Worm (Caenorhabditis elegans) whole organism, L2 larva: ENCODE measurements around the gene F52D10.4.
A peak's percentile ranks its signal among the peaks of the same experiment; 100 is the strongest.

Source experiments
- C34F6.9 ChIP-seq: fragments of 150-350 bp; optimal IDR thresholded peaks from 2 replicates; lab custom pipeline; 2014; ENCODE audit warnings: missing biosample characterization, missing genetic modification characterization
- F13H6.1 ChIP-seq: sonication (generic microtip); optimal IDR thresholded peaks from 2 replicates; lab custom pipeline; 2016; ENCODE audit warnings: missing genetic modification characterization, missing compliant biosample characterization
- Y55F3AM.14 ChIP-seq: fragments of 200-800 bp; sonication (Bioruptor generic); optimal IDR thresholded peaks from 2 replicates; lab custom pipeline; 2018; ENCODE audit warnings: mild to moderate bottlenecking, missing genetic modification characterization, missing compliant biosample characterization
- ZK546.5 ChIP-seq: sonication (generic microtip); optimal IDR thresholded peaks from 2 replicates; lab custom pipeline; 2017; ENCODE audit warnings: missing biosample characterization, missing genetic modification characterization
- aly-2 ChIP-seq: fragments of 150-350 bp; optimal IDR thresholded peaks from 2 replicates; lab custom pipeline; 2014; ENCODE audit warnings: missing biosample characterization, missing genetic modification characterization
- ama-1 ChIP-seq: fragments of 150-350 bp; optimal IDR thresholded peaks from 2 replicates; lab custom pipeline; 2018; ENCODE audit warnings: inconsistent platforms
- blmp-1 ChIP-seq: sonication (generic microtip); optimal IDR thresholded peaks from 2 replicates; lab custom pipeline; 2017; ENCODE audit warnings: missing genetic modification characterization, mild to moderate bottlenecking, missing compliant biosample characterization, antibody characterized with exemption, moderate library complexity; ENCODE audit not compliant: insufficient read depth
- ceh-16 ChIP-seq: fragments of 150-350 bp; optimal IDR thresholded peaks from 2 replicates; lab custom pipeline; 2014; ENCODE audit warnings: missing biosample characterization, missing genetic modification characterization
- ceh-82 ChIP-seq: fragments of 150-350 bp; optimal IDR thresholded peaks from 2 replicates; lab custom pipeline; 2014; ENCODE audit warnings: missing biosample characterization, missing genetic modification characterization
- crh-2 ChIP-seq: sonication (generic microtip); optimal IDR thresholded peaks from 2 replicates; lab custom pipeline; 2017; ENCODE audit warnings: missing biosample characterization, missing genetic modification characterization
- dmd-4 ChIP-seq: sonication (generic microtip); optimal IDR thresholded peaks from 2 replicates; lab custom pipeline; 2017; ENCODE audit warnings: missing biosample characterization, missing genetic modification characterization
- egl-27 ChIP-seq: sonication (generic microtip); optimal IDR thresholded peaks from 3 replicates; lab custom pipeline; 2017; ENCODE audit warnings: missing biosample characterization, missing genetic modification reagents, missing genetic modification characterization
- elt-1 ChIP-seq: fragments of 150-350 bp; optimal IDR thresholded peaks from 2 replicates; lab custom pipeline; 2014; ENCODE audit warnings: missing biosample characterization, missing genetic modification characterization
- elt-3 ChIP-seq: sonication (generic microtip); optimal IDR thresholded peaks from 2 replicates; lab custom pipeline; 2017; ENCODE audit warnings: missing biosample characterization, missing genetic modification characterization
- fos-1 ChIP-seq: fragments of 150-350 bp; optimal IDR thresholded peaks from 2 replicates; lab custom pipeline; 2014; ENCODE audit warnings: missing biosample characterization, missing genetic modification characterization
- gmeb-1 ChIP-seq: fragments of 150-350 bp; optimal IDR thresholded peaks from 2 replicates; lab custom pipeline; 2014; ENCODE audit warnings: missing biosample characterization, missing genetic modification characterization
- lin-11 ChIP-seq: fragments of 150-350 bp; sonication (generic microtip); optimal IDR thresholded peaks from 2 replicates; lab custom pipeline; 2014; ENCODE audit warnings: missing biosample characterization, missing genetic modification characterization, inconsistent platforms, mixed read lengths
- lin-13 ChIP-seq: fragments of 150-350 bp; optimal IDR thresholded peaks from 2 replicates; lab custom pipeline; 2014; ENCODE audit warnings: missing biosample characterization, missing genetic modification reagents, missing genetic modification characterization
- lsy-2 ChIP-seq, 2 experiments: fragments of 150-350 bp in 1 of 2; sonication (generic microtip) in 1 of 2; optimal IDR thresholded peaks; 2 replicates each; lab custom pipeline; 2014 to 2017; ENCODE audit warnings: missing biosample characterization in 2 of 2, missing genetic modification characterization in 2 of 2
- mab-5 ChIP-seq: fragments of 150-350 bp; optimal IDR thresholded peaks from 2 replicates; lab custom pipeline; 2014; ENCODE audit warnings: missing biosample characterization, missing genetic modification characterization
- mdl-1 ChIP-seq, 2 experiments: fragments of 150-350 bp in 1 of 2; sonication (generic microtip) in 1 of 2; optimal IDR thresholded peaks; 2 replicates each; lab custom pipeline; 2017; ENCODE audit warnings: missing biosample characterization in 2 of 2, missing genetic modification characterization in 2 of 2
- nhr-11 ChIP-seq: fragments of 150-350 bp; optimal IDR thresholded peaks from 2 replicates; lab custom pipeline; 2014; ENCODE audit warnings: missing biosample characterization, missing genetic modification characterization
- nhr-12 ChIP-seq: fragments of 150-350 bp; optimal IDR thresholded peaks from 2 replicates; lab custom pipeline; 2014; ENCODE audit warnings: missing biosample characterization, missing genetic modification characterization
- nhr-129 ChIP-seq: fragments of 150-350 bp; optimal IDR thresholded peaks from 2 replicates; lab custom pipeline; 2014; ENCODE audit warnings: missing biosample characterization, missing genetic modification characterization
- nhr-21 ChIP-seq: fragments of 150-350 bp; optimal IDR thresholded peaks from 2 replicates; lab custom pipeline; 2014; ENCODE audit warnings: missing biosample characterization, missing genetic modification characterization
- nhr-23 ChIP-seq: fragments of 150-350 bp; optimal IDR thresholded peaks from 2 replicates; lab custom pipeline; 2014; ENCODE audit warnings: missing biosample characterization, missing genetic modification reagents, missing genetic modification characterization
- nhr-237 ChIP-seq: fragments of 150-350 bp; optimal IDR thresholded peaks from 2 replicates; lab custom pipeline; 2014; ENCODE audit warnings: missing biosample characterization, missing genetic modification characterization
- nhr-25 ChIP-seq: fragments of 150-350 bp; sonication (generic microtip); optimal IDR thresholded peaks from 3 replicates; lab custom pipeline; 2014; ENCODE audit warnings: missing biosample characterization, missing genetic modification characterization
- nhr-6 ChIP-seq: fragments of 150-350 bp; optimal IDR thresholded peaks from 2 replicates; lab custom pipeline; 2014; ENCODE audit warnings: missing biosample characterization, missing genetic modification characterization
- nhr-77 ChIP-seq: fragments of 150-350 bp; optimal IDR thresholded peaks from 2 replicates; lab custom pipeline; 2014; ENCODE audit warnings: missing biosample characterization, missing genetic modification characterization
- peb-1 ChIP-seq: fragments of 150-350 bp; optimal IDR thresholded peaks from 2 replicates; lab custom pipeline; 2014; ENCODE audit warnings: missing biosample characterization, missing genetic modification characterization
- sem-4 ChIP-seq: fragments of 150-350 bp; optimal IDR thresholded peaks from 2 replicates; lab custom pipeline; 2014; ENCODE audit warnings: missing biosample characterization, missing genetic modification reagents, missing genetic modification characterization
- sma-3 ChIP-seq: sonication (generic microtip); optimal IDR thresholded peaks from 2 replicates; lab custom pipeline; 2016; ENCODE audit warnings: missing genetic modification reagents, missing genetic modification characterization, missing compliant biosample characterization
- sma-9 ChIP-seq, 2 experiments: fragments of 150-350 bp in 1 of 2; sonication (generic microtip) in 1 of 2; optimal IDR thresholded peaks; 2 replicates each; lab custom pipeline; 2014 to 2016; ENCODE audit warnings: missing genetic modification characterization in 2 of 2, mild to moderate bottlenecking in 1 of 2, missing biosample characterization in 1 of 2, missing compliant biosample characterization in 1 of 2, missing genetic modification reagents in 1 of 2, moderate library complexity in 1 of 2
- snpc-4 ChIP-seq: fragments of 150-350 bp; optimal IDR thresholded peaks from 2 replicates; lab custom pipeline; 2014; ENCODE audit warnings: missing biosample characterization, missing genetic modification characterization
- unc-39 ChIP-seq: fragments of 150-350 bp; optimal IDR thresholded peaks from 2 replicates; lab custom pipeline; 2014; ENCODE audit warnings: missing biosample characterization, missing genetic modification characterization
- zag-1 ChIP-seq: fragments of 150-350 bp; optimal IDR thresholded peaks from 2 replicates; lab custom pipeline; 2014; ENCODE audit warnings: missing biosample characterization, missing genetic modification characterization
- ztf-1 ChIP-seq: fragments of 200-800 bp; sonication (Bioruptor generic); conservative IDR thresholded peaks from 2 replicates; pipeline ENCODE4 v1.3.6; 2022; ENCODE audit warnings: missing genetic modification characterization, missing compliant biosample characterization
- ztf-4 ChIP-seq: fragments of 150-350 bp; optimal IDR thresholded peaks from 2 replicates; lab custom pipeline; 2014; ENCODE audit warnings: missing biosample characterization, missing genetic modification characterization

The F52D10.4 gene

DNA sequence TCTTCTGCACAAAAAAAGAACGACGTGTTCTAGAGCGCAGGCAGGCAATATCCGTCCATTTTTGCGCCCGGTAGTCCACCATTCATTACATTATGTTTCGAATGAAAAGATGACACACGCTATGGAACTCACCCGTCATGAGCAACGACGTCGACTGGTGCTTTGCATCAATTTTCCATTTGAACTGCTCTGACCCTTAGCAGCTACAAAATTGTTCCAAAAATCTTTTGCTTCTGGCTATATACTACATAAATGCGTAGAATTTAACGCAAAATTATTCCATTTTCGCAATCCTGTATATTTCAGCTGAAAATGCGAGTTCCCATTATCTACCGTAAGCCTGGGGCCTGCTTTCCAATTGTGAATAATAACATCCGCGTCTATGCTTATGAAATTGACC is 41.1 kb downstream of the F52D10.4 start, which contains the start of gene T04F8.3:
TSS of gene T04F8.3 (plus strand) at position 301 of the 400 bp plus-strand sequence.
- TF ChIP-seq snpc-4 (tag; lab: Kevin White, UChicago) (no peak), aly-2 (tag; lab: Kevin White, UChicago) (no peak), sma-9 (GFP tag; optimal IDR thresholded peaks at IDR 0.05; lab: Kevin White, UChicago) (no peak), sma-9 (tag; optimal IDR thresholded peaks at IDR 0.05; lab: Kevin White, UChicago) (no peak), elt-1 (tag; lab: Kevin White, UChicago) (no peak), nhr-25 (tag; lab: Kevin White, UChicago) (no peak), peb-1 (tag; lab: Kevin White, UChicago) (no peak), elt-3 (no peak), zag-1 (no peak), blmp-1 (tag; lab: Kevin White, UChicago) (no peak), nhr-6 (no peak), nhr-77 (no peak), F13H6.1 (tag; lab: Kevin White, UChicago) (no peak), mdl-1 (tag; optimal IDR thresholded peaks at IDR 0.05; lab: Kevin White, UChicago) (no peak), nhr-237 (tag; lab: Kevin White, UChicago) (no peak), sma-3 (GFP tag; lab: Kevin White, UChicago) (no peak), Y55F3AM.14 (no peak), lin-11 (tag; lab: Kevin White, UChicago) (no peak)

DNA sequence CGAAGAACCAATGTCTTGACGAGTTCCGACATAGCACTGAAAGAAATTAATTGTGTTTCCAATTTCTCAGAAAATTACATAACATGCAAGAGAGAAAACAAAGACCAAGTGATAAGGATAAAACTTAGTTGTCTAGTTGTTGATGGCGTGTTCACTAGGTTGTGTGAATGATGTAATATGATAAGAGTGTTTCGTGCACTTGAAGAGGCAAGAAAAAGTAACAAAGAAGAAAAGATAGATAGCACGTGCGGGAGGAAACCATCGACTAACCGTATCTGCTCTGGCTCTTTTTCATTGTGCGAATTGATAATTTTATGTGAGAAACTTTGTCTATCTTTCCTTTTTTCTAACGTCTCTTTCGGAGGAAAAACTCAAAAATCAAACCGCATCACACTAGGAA is 44.4 kb downstream of the F52D10.4 start, which contains the start of gene sfxn-1.5:
TSS of gene sfxn-1.5 (minus strand) at position 36 of the 400 bp plus-strand sequence.
- TF ChIP-seq sma-9 (GFP tag; optimal IDR thresholded peaks at IDR 0.05; lab: Kevin White, UChicago) (peak; percentile 94), sma-9 (tag; optimal IDR thresholded peaks at IDR 0.05; lab: Kevin White, UChicago) (no peak), sem-4 (tag; lab: Kevin White, UChicago) (no peak), crh-2 (tag; lab: Kevin White, UChicago) (peak; percentile 79), lin-13 (GFP tag; lab: Kevin White, UChicago) (peak; percentile 21), gmeb-1 (peak; percentile 25), egl-27 (tag; lab: Kevin White, UChicago) (peak; percentile 1), fos-1 (tag; lab: Kevin White, UChicago) (peak; percentile 95), mdl-1 (tag; optimal IDR thresholded peaks at IDR 0.05; lab: Kevin White, UChicago) (peak in 1 of 2 experiments; percentile 77), nhr-129 (tag; lab: Kevin White, UChicago) (peak; percentile 95), F13H6.1 (tag; lab: Kevin White, UChicago) (peak; percentile 67), lin-11 (tag; lab: Kevin White, UChicago) (no peak), sma-3 (GFP tag; lab: Kevin White, UChicago) (peak; percentile 44), nhr-21 (no peak), ztf-4 (tag; lab: Kevin White, UChicago) (no peak)

DNA sequence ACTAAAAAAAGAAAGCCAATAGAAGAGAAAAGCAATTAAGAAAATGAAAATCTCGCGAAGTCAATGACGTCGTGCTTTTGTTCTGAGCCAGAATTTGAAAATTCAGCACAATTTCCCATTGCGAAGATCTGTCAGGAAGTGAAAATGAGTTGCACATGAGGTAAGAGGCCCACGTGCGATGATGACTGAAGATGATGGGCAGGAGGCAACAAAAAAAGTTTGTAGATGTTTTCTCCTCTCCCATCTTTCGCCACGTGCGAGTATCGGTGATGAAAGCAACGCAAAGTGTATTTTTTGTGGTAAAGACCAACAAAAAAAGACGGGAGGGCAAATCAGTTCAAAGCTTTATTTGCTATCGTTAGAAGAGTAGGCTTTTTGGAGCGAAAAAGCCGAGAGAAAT is 44.8 kb downstream of the F52D10.4 start:
- TF ChIP-seq nhr-129 (tag; lab: Kevin White, UChicago) (peak; percentile 32), lin-13 (GFP tag; lab: Kevin White, UChicago) (no peak), C34F6.9 (tag; lab: Kevin White, UChicago) (peak; percentile 23)

DNA sequence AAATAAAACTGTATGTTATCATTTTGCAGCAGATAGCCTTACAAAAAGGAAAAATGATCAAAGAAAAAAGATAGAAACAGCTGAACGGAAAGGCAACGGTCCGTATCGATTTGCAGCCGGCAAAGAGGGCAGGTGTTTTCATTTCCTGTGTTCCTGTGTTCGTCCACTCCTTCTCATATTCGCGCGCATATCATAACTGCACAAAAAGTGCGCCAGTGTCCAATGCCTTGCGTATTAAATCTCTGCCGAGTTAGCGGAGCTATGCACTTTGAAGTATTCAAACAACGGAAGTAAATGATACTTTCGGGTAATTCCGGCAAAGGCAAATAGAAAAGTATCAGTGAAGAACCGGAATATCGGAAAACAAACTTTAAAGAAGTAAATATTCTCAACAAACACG is 45.3 kb downstream of the F52D10.4 start:
- TF ChIP-seq nhr-12 (tag; lab: Kevin White, UChicago): no peak
- TF ChIP-seq sma-9 (GFP tag; optimal IDR thresholded peaks at IDR 0.05; lab: Kevin White, UChicago): peak; percentile 12
- no peak for TF ChIP-seq sma-9 (tag; optimal IDR thresholded peaks at IDR 0.05; lab: Kevin White, UChicago)

DNA sequence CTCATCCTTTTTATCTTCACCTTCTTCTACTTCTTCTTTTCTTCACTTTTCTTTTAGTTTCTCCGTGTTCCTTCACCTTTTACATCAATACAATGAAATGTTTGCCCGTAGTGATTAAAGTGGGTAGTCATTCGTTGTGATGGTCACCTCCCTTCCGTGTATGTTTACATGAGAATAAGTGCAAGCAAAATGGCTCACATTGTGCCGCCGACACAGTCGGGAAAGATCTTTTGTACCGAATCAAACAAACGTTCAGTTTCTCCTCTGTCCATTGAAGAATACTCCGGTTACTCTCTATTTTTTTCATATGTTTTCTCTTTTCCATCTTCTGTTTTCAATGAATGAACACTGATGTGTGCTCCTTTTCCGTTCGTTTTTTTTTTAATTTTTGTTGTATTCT is 46.9 kb downstream of the F52D10.4 start:
- TF ChIP-seq lsy-2 (tag; optimal IDR thresholded peaks at IDR 0.05; lab: Kevin White, UChicago): no peak
- TF ChIP-seq dmd-4 (tag; lab: Kevin White, UChicago): no peak
- TF ChIP-seq mab-5 (tag; lab: Kevin White, UChicago): no peak
- no peak for TF ChIP-seq mdl-1 (tag; optimal IDR thresholded peaks at IDR 0.05; lab: Kevin White, UChicago)
- no peak for TF ChIP-seq unc-39 (tag; lab: Kevin White, UChicago)
- no peak for TF ChIP-seq ZK546.5 (tag; lab: Kevin White, UChicago)
- TF ChIP-seq fos-1 (tag; lab: Kevin White, UChicago): no peak
- TF ChIP-seq nhr-23: no peak
- TF ChIP-seq elt-3: no peak
- no peak for TF ChIP-seq nhr-21
- no peak for TF ChIP-seq peb-1 (tag; lab: Kevin White, UChicago)
- TF ChIP-seq ceh-16 (tag; lab: Kevin White, UChicago): no peak
- TF ChIP-seq ama-1 (lab: Kevin White, UChicago): no peak
- no peak for TF ChIP-seq nhr-11 (tag; lab: Kevin White, UChicago)
- no peak for TF ChIP-seq zag-1
- no peak for TF ChIP-seq nhr-25 (tag; lab: Kevin White, UChicago)
- no peak for TF ChIP-seq ceh-82 (tag; lab: Kevin White, UChicago)
- TF ChIP-seq sma-3 (GFP tag; lab: Kevin White, UChicago): no peak
- no peak for TF ChIP-seq ztf-1 (GFP tag; lab: Robert Waterston, UW)
